Worm (Caenorhabditis elegans): Measurements from ENCODE around the gene F11C7.7.

The F11C7.7 gene

DNA sequence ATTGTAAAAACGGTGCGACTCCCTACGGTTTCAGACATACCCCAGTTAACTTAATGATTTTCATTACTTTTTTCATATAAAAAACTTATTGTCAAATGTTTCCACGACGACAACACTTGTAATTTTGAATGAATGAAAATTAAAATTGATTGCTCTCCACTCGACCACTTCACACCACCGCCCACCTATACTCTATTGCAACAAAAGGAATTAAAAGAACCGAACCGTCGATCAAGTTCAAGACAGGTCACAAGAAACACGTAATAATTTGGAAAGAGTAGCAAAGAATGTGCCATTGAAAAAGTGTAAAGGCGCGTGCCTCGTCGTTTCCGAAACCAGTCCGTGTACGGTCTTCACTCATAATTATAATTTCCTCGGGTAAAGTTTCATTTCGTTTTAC, 35.9 kb upstream of the F11C7.7 start, which contains the start of gene F10D7.11:
Gene F10D7.11, plus strand, starts transcription at position 301 of the 400 bp plus-strand sequence.
- TF ChIP-seq hlh-1 (tag; optimal IDR thresholded peaks at IDR 0.05) (no peak), ceh-39 (tag; optimal IDR thresholded peaks at IDR 0.05) (no peak), elt-3 (tag; optimal IDR thresholded peaks at IDR 0.05) (no peak), cnd-1 (tag; optimal IDR thresholded peaks at IDR 0.05) (no peak), snpc-4 (tag; optimal IDR thresholded peaks at IDR 0.05) (no peak), unc-120 (tag; optimal IDR thresholded peaks at IDR 0.05; ENCODE audit: poor library complexity, severe bottlenecking) (no peak), lsy-2 (tag; optimal IDR thresholded peaks at IDR 0.05) (no peak), ces-1 (GFP tag; optimal IDR thresholded peaks at IDR 0.05) (no peak), mab-5 (tag; optimal IDR thresholded peaks at IDR 0.05) (no peak), mls-2 (tag; optimal IDR thresholded peaks at IDR 0.05) (no peak), pha-4 (tag; optimal IDR thresholded peaks at IDR 0.05) (no peak), drap-1 (GFP tag; optimal IDR thresholded peaks at IDR 0.05) (no peak), elt-1 (tag; optimal IDR thresholded peaks at IDR 0.05; ENCODE audit: borderline replicate concordance, insufficient read depth) (no peak)

ce11 chrX:17363491-17363890, 34.9 kb upstream of the F11C7.7 start:
- TF ChIP-seq sptf-1 (tag; optimal IDR thresholded peaks at IDR 0.05) (no peak), ham-2 (GFP tag; optimal IDR thresholded peaks at IDR 0.05) (no peak), ceh-39 (tag; optimal IDR thresholded peaks at IDR 0.05) (no peak), mab-5 (tag; optimal IDR thresholded peaks at IDR 0.05) (no peak), sem-2 (GFP tag; optimal IDR thresholded peaks at IDR 0.05) (no peak), cnd-1 (tag; optimal IDR thresholded peaks at IDR 0.05) (no peak), elt-1 (tag; optimal IDR thresholded peaks at IDR 0.05; ENCODE audit: borderline replicate concordance, insufficient read depth) (no peak), mls-2 (tag; optimal IDR thresholded peaks at IDR 0.05) (no peak), nhr-28 (tag; optimal IDR thresholded peaks at IDR 0.05) (no peak), nhr-12 (tag; optimal IDR thresholded peaks at IDR 0.05) (no peak), pha-4 (tag; optimal IDR thresholded peaks at IDR 0.05) (no peak), unc-39 (tag; optimal IDR thresholded peaks at IDR 0.05) (no peak)

- no peak for TF ChIP-seq nhr-76 (tag; optimal IDR thresholded peaks at IDR 0.05)
- TF ChIP-seq flh-1 (GFP tag; optimal IDR thresholded peaks at IDR 0.05): no peak
- no peak for TF ChIP-seq blmp-1 (tag; optimal IDR thresholded peaks at IDR 0.05)
- TF ChIP-seq ceh-83 (GFP tag; optimal IDR thresholded peaks at IDR 0.05): no peak
- no peak for TF ChIP-seq bed-3 (GFP tag; optimal IDR thresholded peaks at IDR 0.05)
- TF ChIP-seq M03D4.4 (tag; optimal IDR thresholded peaks at IDR 0.05): no peak
- no peak for TF ChIP-seq lin-32 (GFP tag; optimal IDR thresholded peaks at IDR 0.05)
- no peak for TF ChIP-seq cnd-1 (tag; optimal IDR thresholded peaks at IDR 0.05)
- TF ChIP-seq mep-1 (tag; optimal IDR thresholded peaks at IDR 0.05): no peak
- no peak for TF ChIP-seq ceh-39 (tag; optimal IDR thresholded peaks at IDR 0.05)
- no peak for TF ChIP-seq ceh-43 (GFP tag; optimal IDR thresholded peaks at IDR 0.05)
These were observed 29.9 kb upstream of the F11C7.7 start, which contains the start of gene mfsd-10 for ce11 chrX:17368542-17368941. mfsd-10 (minus strand) TSS chrX:17368642.

- TF ChIP-seq lin-13 (tag; optimal IDR thresholded peaks at IDR 0.05): no peak
- no peak for TF ChIP-seq unc-120 (tag; optimal IDR thresholded peaks at IDR 0.05; ENCODE audit: poor library complexity, severe bottlenecking)
- no peak for TF ChIP-seq ceh-39 (tag; optimal IDR thresholded peaks at IDR 0.05)
- TF ChIP-seq ham-2 (GFP tag; optimal IDR thresholded peaks at IDR 0.05): peak; percentile 45
- TF ChIP-seq blmp-1 (tag; optimal IDR thresholded peaks at IDR 0.05): no peak
- no peak for TF ChIP-seq unc-39 (tag; optimal IDR thresholded peaks at IDR 0.05)
These were observed 28.9 kb upstream of the F11C7.7 start for ce11 chrX:17369514-17369913.

DNA sequence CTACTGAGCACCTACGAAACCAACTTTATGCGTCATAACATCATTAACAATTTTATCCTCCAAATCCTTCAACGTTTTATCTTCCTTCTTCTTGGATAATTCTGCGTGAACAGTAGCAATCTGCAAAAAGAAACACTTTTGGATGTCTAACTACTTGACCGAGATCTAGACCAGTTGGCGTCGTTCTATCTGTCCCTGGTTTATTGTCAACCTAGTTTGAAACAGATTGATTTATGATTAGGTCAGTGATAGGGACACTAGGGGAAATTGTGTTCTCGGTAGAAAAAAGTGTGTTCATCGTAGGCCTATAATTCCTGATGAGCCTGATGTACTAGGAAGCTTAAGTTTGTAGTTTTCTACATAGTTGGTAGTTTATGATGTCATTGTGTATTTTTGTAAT, 24.4 kb upstream of the F11C7.7 start:
- TF ChIP-seq nhr-12 (tag; optimal IDR thresholded peaks at IDR 0.05) (no peak), unc-62 (GFP tag; optimal IDR thresholded peaks at IDR 0.05) (peak; percentile 64), sem-2 (GFP tag; optimal IDR thresholded peaks at IDR 0.05) (no peak), mls-2 (tag; optimal IDR thresholded peaks at IDR 0.05) (no peak)

DNA sequence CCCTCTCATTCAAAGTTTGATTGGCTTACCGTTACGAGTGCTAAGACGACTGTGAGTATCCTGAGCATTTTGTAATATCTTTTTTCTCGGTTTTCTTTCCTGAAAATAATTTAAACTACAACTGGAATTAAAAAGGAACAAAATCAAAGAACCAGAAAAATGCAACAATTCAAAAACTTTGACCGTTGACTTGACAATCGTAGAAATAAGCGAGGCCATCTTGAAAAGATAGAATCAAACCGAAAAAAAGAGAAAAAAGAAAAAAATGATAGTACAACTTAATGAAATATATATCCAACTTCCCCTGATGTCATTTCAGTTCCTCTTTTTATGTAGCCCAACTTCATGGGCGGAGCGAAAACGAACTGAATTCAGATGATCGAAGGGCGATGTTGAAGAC, 23.9 kb upstream of the F11C7.7 start, which contains the start of gene F10D7.3:
Gene F10D7.3, minus strand, starts transcription at position 101 of the 400 bp plus-strand sequence.
- TF ChIP-seq M03D4.4 (tag; optimal IDR thresholded peaks at IDR 0.05) (no peak), hlh-1 (tag; optimal IDR thresholded peaks at IDR 0.05) (no peak), nhr-28 (tag; optimal IDR thresholded peaks at IDR 0.05) (no peak), lsy-2 (tag; optimal IDR thresholded peaks at IDR 0.05) (no peak), pha-4 (tag; optimal IDR thresholded peaks at IDR 0.05) (no peak), blmp-1 (tag; optimal IDR thresholded peaks at IDR 0.05) (no peak), nhr-237 (tag; optimal IDR thresholded peaks at IDR 0.05) (no peak), mls-2 (tag; optimal IDR thresholded peaks at IDR 0.05) (no peak), drap-1 (GFP tag; optimal IDR thresholded peaks at IDR 0.05) (no peak), zip-8 (tag; optimal IDR thresholded peaks at IDR 0.05) (no peak), bed-3 (GFP tag; optimal IDR thresholded peaks at IDR 0.05) (no peak), sptf-1 (tag; optimal IDR thresholded peaks at IDR 0.05) (no peak)

Data from whole organism, mixed stage, embryonic.